Worm (Caenorhabditis elegans) whole organism, L2 larva: Measurements from ENCODE around the gene T04H1.12.

Experiments used
- C34F6.9 ChIP-seq: fragments of 150-350 bp; optimal IDR thresholded peaks from 2 replicates; lab custom pipeline; 2014; ENCODE audit warnings: missing biosample characterization, missing genetic modification characterization
- F13H6.1 ChIP-seq: sonication (generic microtip); optimal IDR thresholded peaks from 2 replicates; lab custom pipeline; 2016; ENCODE audit warnings: missing genetic modification characterization, missing compliant biosample characterization
- R02D3.7 ChIP-seq: fragments of 150-350 bp; optimal IDR thresholded peaks from 2 replicates; lab custom pipeline; 2014; ENCODE audit warnings: missing biosample characterization, missing genetic modification characterization
- Y55F3AM.14 ChIP-seq: fragments of 200-800 bp; sonication (Bioruptor generic); optimal IDR thresholded peaks from 2 replicates; lab custom pipeline; 2018; ENCODE audit warnings: mild to moderate bottlenecking, missing genetic modification characterization, missing compliant biosample characterization
- ZK546.5 ChIP-seq: sonication (generic microtip); optimal IDR thresholded peaks from 2 replicates; lab custom pipeline; 2017; ENCODE audit warnings: missing biosample characterization, missing genetic modification characterization
- alr-1 ChIP-seq: fragments of 150-350 bp; optimal IDR thresholded peaks from 2 replicates; lab custom pipeline; 2014; ENCODE audit warnings: missing biosample characterization, missing genetic modification characterization
- aly-2 ChIP-seq: fragments of 150-350 bp; optimal IDR thresholded peaks from 2 replicates; lab custom pipeline; 2014; ENCODE audit warnings: missing biosample characterization, missing genetic modification characterization
- ama-1 ChIP-seq: fragments of 150-350 bp; optimal IDR thresholded peaks from 2 replicates; lab custom pipeline; 2018; ENCODE audit warnings: inconsistent platforms
- blmp-1 ChIP-seq: sonication (generic microtip); optimal IDR thresholded peaks from 2 replicates; lab custom pipeline; 2017; ENCODE audit warnings: missing genetic modification characterization, mild to moderate bottlenecking, missing compliant biosample characterization, antibody characterized with exemption, moderate library complexity; ENCODE audit not compliant: insufficient read depth
- ceh-16 ChIP-seq: fragments of 150-350 bp; optimal IDR thresholded peaks from 2 replicates; lab custom pipeline; 2014; ENCODE audit warnings: missing biosample characterization, missing genetic modification characterization
- ceh-82 ChIP-seq: fragments of 150-350 bp; optimal IDR thresholded peaks from 2 replicates; lab custom pipeline; 2014; ENCODE audit warnings: missing biosample characterization, missing genetic modification characterization
- crh-2 ChIP-seq: sonication (generic microtip); optimal IDR thresholded peaks from 2 replicates; lab custom pipeline; 2017; ENCODE audit warnings: missing biosample characterization, missing genetic modification characterization
- dmd-4 ChIP-seq: sonication (generic microtip); optimal IDR thresholded peaks from 2 replicates; lab custom pipeline; 2017; ENCODE audit warnings: missing biosample characterization, missing genetic modification characterization
- egl-27 ChIP-seq: sonication (generic microtip); optimal IDR thresholded peaks from 3 replicates; lab custom pipeline; 2017; ENCODE audit warnings: missing biosample characterization, missing genetic modification reagents, missing genetic modification characterization
- elt-1 ChIP-seq: fragments of 150-350 bp; optimal IDR thresholded peaks from 2 replicates; lab custom pipeline; 2014; ENCODE audit warnings: missing biosample characterization, missing genetic modification characterization
- elt-3 ChIP-seq: sonication (generic microtip); optimal IDR thresholded peaks from 2 replicates; lab custom pipeline; 2017; ENCODE audit warnings: missing biosample characterization, missing genetic modification characterization
- fos-1 ChIP-seq: fragments of 150-350 bp; optimal IDR thresholded peaks from 2 replicates; lab custom pipeline; 2014; ENCODE audit warnings: missing biosample characterization, missing genetic modification characterization
- gmeb-1 ChIP-seq: fragments of 150-350 bp; optimal IDR thresholded peaks from 2 replicates; lab custom pipeline; 2014; ENCODE audit warnings: missing biosample characterization, missing genetic modification characterization
- lin-11 ChIP-seq: fragments of 150-350 bp; sonication (generic microtip); optimal IDR thresholded peaks from 2 replicates; lab custom pipeline; 2014; ENCODE audit warnings: missing biosample characterization, missing genetic modification characterization, inconsistent platforms, mixed read lengths
- lin-13 ChIP-seq: fragments of 150-350 bp; optimal IDR thresholded peaks from 2 replicates; lab custom pipeline; 2014; ENCODE audit warnings: missing biosample characterization, missing genetic modification reagents, missing genetic modification characterization
- lin-39 ChIP-seq: fragments of 150-350 bp; optimal IDR thresholded peaks from 2 replicates; lab custom pipeline; 2014; ENCODE audit warnings: missing biosample characterization, missing genetic modification reagents, missing genetic modification characterization
- lsy-2 ChIP-seq, 2 experiments: fragments of 150-350 bp in 1 of 2; sonication (generic microtip) in 1 of 2; optimal IDR thresholded peaks; 2 replicates each; lab custom pipeline; 2014 to 2017; ENCODE audit warnings: missing biosample characterization in 2 of 2, missing genetic modification characterization in 2 of 2
- mab-5 ChIP-seq: fragments of 150-350 bp; optimal IDR thresholded peaks from 2 replicates; lab custom pipeline; 2014; ENCODE audit warnings: missing biosample characterization, missing genetic modification characterization
- mbf-1 ChIP-seq: sonication (generic microtip); optimal IDR thresholded peaks from 2 replicates; lab custom pipeline; 2017; ENCODE audit warnings: missing biosample characterization, missing genetic modification characterization
- mdl-1 ChIP-seq, 2 experiments: fragments of 150-350 bp in 1 of 2; sonication (generic microtip) in 1 of 2; optimal IDR thresholded peaks; 2 replicates each; lab custom pipeline; 2017; ENCODE audit warnings: missing biosample characterization in 2 of 2, missing genetic modification characterization in 2 of 2
- nhr-10 ChIP-seq: sonication (generic microtip); optimal IDR thresholded peaks from 2 replicates; lab custom pipeline; 2017; ENCODE audit warnings: missing biosample characterization, missing genetic modification characterization
- nhr-11 ChIP-seq: fragments of 150-350 bp; optimal IDR thresholded peaks from 2 replicates; lab custom pipeline; 2014; ENCODE audit warnings: missing biosample characterization, missing genetic modification characterization
- nhr-12 ChIP-seq: fragments of 150-350 bp; optimal IDR thresholded peaks from 2 replicates; lab custom pipeline; 2014; ENCODE audit warnings: missing biosample characterization, missing genetic modification characterization
- nhr-129 ChIP-seq: fragments of 150-350 bp; optimal IDR thresholded peaks from 2 replicates; lab custom pipeline; 2014; ENCODE audit warnings: missing biosample characterization, missing genetic modification characterization
- nhr-21 ChIP-seq: fragments of 150-350 bp; optimal IDR thresholded peaks from 2 replicates; lab custom pipeline; 2014; ENCODE audit warnings: missing biosample characterization, missing genetic modification characterization
- nhr-23 ChIP-seq: fragments of 150-350 bp; optimal IDR thresholded peaks from 2 replicates; lab custom pipeline; 2014; ENCODE audit warnings: missing biosample characterization, missing genetic modification reagents, missing genetic modification characterization
- nhr-237 ChIP-seq: fragments of 150-350 bp; optimal IDR thresholded peaks from 2 replicates; lab custom pipeline; 2014; ENCODE audit warnings: missing biosample characterization, missing genetic modification characterization
- nhr-25 ChIP-seq: fragments of 150-350 bp; sonication (generic microtip); optimal IDR thresholded peaks from 3 replicates; lab custom pipeline; 2014; ENCODE audit warnings: missing biosample characterization, missing genetic modification characterization
- nhr-6 ChIP-seq: fragments of 150-350 bp; optimal IDR thresholded peaks from 2 replicates; lab custom pipeline; 2014; ENCODE audit warnings: missing biosample characterization, missing genetic modification characterization
- nhr-77 ChIP-seq: fragments of 150-350 bp; optimal IDR thresholded peaks from 2 replicates; lab custom pipeline; 2014; ENCODE audit warnings: missing biosample characterization, missing genetic modification characterization
- peb-1 ChIP-seq: fragments of 150-350 bp; optimal IDR thresholded peaks from 2 replicates; lab custom pipeline; 2014; ENCODE audit warnings: missing biosample characterization, missing genetic modification characterization
- sem-4 ChIP-seq: fragments of 150-350 bp; optimal IDR thresholded peaks from 2 replicates; lab custom pipeline; 2014; ENCODE audit warnings: missing biosample characterization, missing genetic modification reagents, missing genetic modification characterization
- skn-1 ChIP-seq: sonication (generic microtip); optimal IDR thresholded peaks from 2 replicates; lab custom pipeline; 2017; ENCODE audit warnings: missing biosample characterization, missing genetic modification characterization
- sma-3 ChIP-seq: sonication (generic microtip); optimal IDR thresholded peaks from 2 replicates; lab custom pipeline; 2016; ENCODE audit warnings: missing genetic modification reagents, missing genetic modification characterization, missing compliant biosample characterization
- sma-9 ChIP-seq, 2 experiments: fragments of 150-350 bp in 1 of 2; sonication (generic microtip) in 1 of 2; optimal IDR thresholded peaks; 2 replicates each; lab custom pipeline; 2014 to 2016; ENCODE audit warnings: missing genetic modification characterization in 2 of 2, mild to moderate bottlenecking in 1 of 2, missing biosample characterization in 1 of 2, missing compliant biosample characterization in 1 of 2, missing genetic modification reagents in 1 of 2, moderate library complexity in 1 of 2
- snpc-4 ChIP-seq: fragments of 150-350 bp; optimal IDR thresholded peaks from 2 replicates; lab custom pipeline; 2014; ENCODE audit warnings: missing biosample characterization, missing genetic modification characterization
- unc-39 ChIP-seq: fragments of 150-350 bp; optimal IDR thresholded peaks from 2 replicates; lab custom pipeline; 2014; ENCODE audit warnings: missing biosample characterization, missing genetic modification characterization
- unc-55 ChIP-seq: fragments of 150-350 bp; sonication (generic microtip); optimal IDR thresholded peaks from 3 replicates; lab custom pipeline; 2014; ENCODE audit warnings: missing biosample characterization, missing genetic modification reagents, missing genetic modification characterization
- unc-62 ChIP-seq: fragments of 150-350 bp; optimal IDR thresholded peaks from 2 replicates; lab custom pipeline; 2014; ENCODE audit warnings: missing biosample characterization, missing genetic modification reagents, missing genetic modification characterization
- zag-1 ChIP-seq: fragments of 150-350 bp; optimal IDR thresholded peaks from 2 replicates; lab custom pipeline; 2014; ENCODE audit warnings: missing biosample characterization, missing genetic modification characterization
- ztf-1 ChIP-seq: fragments of 200-800 bp; sonication (Bioruptor generic); conservative IDR thresholded peaks from 2 replicates; pipeline ENCODE4 v1.3.6; 2022; ENCODE audit warnings: missing genetic modification characterization, missing compliant biosample characterization
- ztf-11 ChIP-seq: sonication (generic microtip); optimal IDR thresholded peaks from 2 replicates; lab custom pipeline; 2017; ENCODE audit warnings: missing biosample characterization, missing genetic modification characterization
- ztf-4 ChIP-seq: fragments of 150-350 bp; optimal IDR thresholded peaks from 2 replicates; lab custom pipeline; 2014; ENCODE audit warnings: missing biosample characterization, missing genetic modification characterization

T04H1.12 gene

DNA sequence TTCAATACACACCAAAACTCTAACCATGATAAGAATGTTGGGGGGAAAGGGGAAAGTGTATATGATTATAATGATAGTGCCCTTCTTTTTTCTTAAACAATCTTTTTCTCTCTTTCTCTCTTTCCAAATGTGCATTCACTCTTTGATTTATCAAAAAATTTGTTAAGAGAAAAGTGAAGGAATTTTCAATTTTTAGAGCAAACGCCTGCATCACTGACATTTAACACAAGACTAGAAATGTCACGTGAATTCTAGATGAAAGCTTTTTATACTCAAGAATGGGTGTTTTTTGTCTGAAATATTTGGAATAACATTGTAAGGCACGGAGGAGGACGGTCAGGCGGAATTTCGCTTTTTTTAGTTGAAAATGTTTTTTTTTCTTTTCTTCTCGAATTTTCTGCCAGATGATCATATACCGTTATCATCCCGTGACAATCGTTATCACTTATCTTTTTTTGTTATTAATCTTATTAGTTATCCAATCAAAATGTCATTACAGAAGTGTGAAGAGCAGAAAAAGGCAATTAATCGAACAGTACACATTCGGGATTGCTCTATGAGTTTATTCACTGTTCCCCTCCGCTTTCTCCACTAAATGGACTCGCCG is 46.6 kb downstream of the T04H1.12 start, which contains the start of the genes frm-7 and F55C5.17:
Gene frm-7, plus strand, starts transcription at position 500 of the 607 bp plus-strand sequence.
Gene F55C5.17, plus strand, starts transcription at position 557 of the 607 bp plus-strand sequence.
- TF ChIP-seq sma-3 (GFP tag; lab: Kevin White, UChicago) (peak; percentile 13), fos-1 (tag; lab: Kevin White, UChicago) (peak; percentile 49), nhr-12 (tag; lab: Kevin White, UChicago) (no peak), crh-2 (peak; percentile 31)
- TF ChIP-seq, all 48 proteins: peak for 3

DNA sequence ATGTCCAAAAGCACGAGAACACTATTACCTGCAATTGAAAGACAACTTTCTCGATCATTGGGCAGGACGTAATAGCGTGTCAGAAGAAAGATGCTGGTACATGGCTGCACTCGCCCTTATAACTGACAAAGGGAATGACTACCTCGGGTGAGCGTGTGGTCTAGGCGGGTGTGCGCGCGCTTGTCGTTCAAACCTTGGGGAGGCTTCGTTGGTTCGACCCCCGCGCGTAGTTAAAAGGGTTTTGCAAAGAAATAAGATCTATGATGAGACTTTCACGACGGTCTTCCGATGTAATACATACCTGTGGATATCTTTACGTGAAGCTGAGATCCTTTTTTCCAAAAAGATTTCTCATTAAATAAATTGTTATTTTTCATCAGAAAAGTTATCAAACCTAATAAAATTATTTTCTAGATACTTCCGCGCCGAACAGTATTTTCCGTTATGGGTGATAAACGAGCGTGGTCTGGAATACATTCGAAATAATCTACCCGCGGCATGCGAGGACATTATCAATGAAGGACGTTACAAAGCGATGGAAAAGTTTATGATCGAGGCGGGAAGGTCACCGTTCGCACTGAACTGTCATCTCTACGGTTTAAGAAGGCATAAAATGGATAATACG is 48.1 kb downstream of the T04H1.12 start:
- TF ChIP-seq ama-1, result no peak
- TF ChIP-seq crh-2, result peak; percentile 70
- no peak for TF ChIP-seq ZK546.5 (tag; lab: Kevin White, UChicago)
- TF ChIP-seq mab-5 (tag; lab: Kevin White, UChicago), result peak; percentile 66
- TF ChIP-seq dmd-4 (tag; lab: Kevin White, UChicago), result no peak
- TF ChIP-seq unc-55 (GFP tag; lab: Kevin White, UChicago), result peak; percentile 72
- TF ChIP-seq lin-11 (tag; lab: Kevin White, UChicago), result peak; percentile 76
- TF ChIP-seq ceh-82 (tag; lab: Kevin White, UChicago), result peak; percentile 82
- no peak for TF ChIP-seq nhr-6 (tag; lab: Kevin White, UChicago)
- no peak for TF ChIP-seq aly-2
- TF ChIP-seq sem-4, result peak; percentile 87
- TF ChIP-seq F13H6.1, result peak; percentile 92
- TF ChIP-seq peb-1 (tag; lab: Kevin White, UChicago), result peak; percentile 1
- no peak for TF ChIP-seq elt-3
- no peak for TF ChIP-seq skn-1
- peak; percentile 65 for TF ChIP-seq C34F6.9 (tag; lab: Kevin White, UChicago)
- peak; percentile 73 for TF ChIP-seq egl-27 (tag; lab: Kevin White, UChicago)
- TF ChIP-seq R02D3.7 (tag; lab: Kevin White, UChicago), result no peak
- TF ChIP-seq nhr-23 (tag; lab: Kevin White, UChicago), result no peak
- peak; percentile 76 for TF ChIP-seq nhr-21
- TF ChIP-seq lin-39 (tag; lab: Kevin White, UChicago), result no peak
- TF ChIP-seq elt-1 (tag; lab: Kevin White, UChicago), result no peak
- peak; percentile 85 for TF ChIP-seq ceh-16 (tag; lab: Kevin White, UChicago)
- peak; percentile 51 for TF ChIP-seq mbf-1 (tag; lab: Kevin White, UChicago)
- peak; percentile 86 for TF ChIP-seq nhr-11
- TF ChIP-seq nhr-129 (tag; lab: Kevin White, UChicago), result peak; percentile 85
- peak; percentile 41 for TF ChIP-seq blmp-1
- TF ChIP-seq mdl-1 (tag; optimal IDR thresholded peaks at IDR 0.05; lab: Kevin White, UChicago), result peak in 1 of 2 experiments; percentile 29
- peak; percentile 96 for TF ChIP-seq Y55F3AM.14
- TF ChIP-seq sma-3 (GFP tag; lab: Kevin White, UChicago), result peak; percentile 87
- no peak for TF ChIP-seq alr-1 (tag; lab: Kevin White, UChicago)
- TF ChIP-seq nhr-237, result peak; percentile 57
- peak; percentile 81 for TF ChIP-seq ztf-4 (tag; lab: Kevin White, UChicago)
- peak; percentile 60 for TF ChIP-seq unc-62 (GFP tag; lab: Kevin White, UChicago)
- peak; percentile 68 for TF ChIP-seq lin-13 (GFP tag; lab: Kevin White, UChicago)
- peak; percentile 95 for TF ChIP-seq sma-9 (GFP tag; optimal IDR thresholded peaks at IDR 0.05; lab: Kevin White, UChicago)
- no peak for TF ChIP-seq sma-9 (tag; optimal IDR thresholded peaks at IDR 0.05; lab: Kevin White, UChicago)
- TF ChIP-seq nhr-25 (tag; lab: Kevin White, UChicago), result peak; percentile 74
- 0 out of 2 replicates have a peak, but pooled peaks have one; percentile 87 for TF ChIP-seq ztf-1
- peak; percentile 52 for TF ChIP-seq unc-39 (tag; lab: Kevin White, UChicago)
- TF ChIP-seq nhr-12 (tag; lab: Kevin White, UChicago), result no peak
- TF ChIP-seq fos-1 (tag; lab: Kevin White, UChicago), result peak; percentile 59
- TF ChIP-seq nhr-10, result peak; percentile 21
- peak; percentile 77 for TF ChIP-seq zag-1 (tag; lab: Kevin White, UChicago)
- peak; percentile 73 for TF ChIP-seq gmeb-1
- peak; percentile 59 for TF ChIP-seq snpc-4 (tag; lab: Kevin White, UChicago)
- TF ChIP-seq lsy-2 (tag; optimal IDR thresholded peaks at IDR 0.05; lab: Kevin White, UChicago), result peak; percentile 77 to 78
- TF ChIP-seq nhr-77 (tag; lab: Kevin White, UChicago), result no peak
- TF ChIP-seq ztf-11 (tag; lab: Kevin White, UChicago), result no peak
- TF ChIP-seq, all 48 proteins: peak for 33
